Fruit fly (Drosophila melanogaster) whole organism, prepupa: ENCODE measurements around the gene Pdfr.

Experiments
- CG15336 ChIP-seq: fragments of 200-800 bp; sonication (Bioruptor generic); IDR thresholded peaks from 2 replicates; pipeline ENCODE4 v1.3.6; 2022; ENCODE audit warnings: missing biosample characterization, missing genetic modification characterization
- CG3919 ChIP-seq: fragments of 200-800 bp; sonication (Bioruptor generic); optimal IDR thresholded peaks from 3 replicates; lab custom pipeline; 2016; ENCODE audit warnings: missing biosample characterization, missing genetic modification characterization
- CG4318 ChIP-seq: fragments of 200-800 bp; sonication (Bioruptor generic); optimal IDR thresholded peaks from 3 replicates; lab custom pipeline; 2017; ENCODE audit warnings: missing biosample characterization, mild to moderate bottlenecking, missing genetic modification characterization
- CG8319 ChIP-seq: fragments of 200-800 bp; sonication (Bioruptor generic); optimal IDR thresholded peaks from 3 replicates; lab custom pipeline; 2016; ENCODE audit warnings: missing biosample characterization, missing genetic modification characterization
- Eip78C ChIP-seq: fragments of 200-800 bp; sonication (Bioruptor generic); peaks from one replicate; lab custom pipeline; 2016; ENCODE audit warnings: missing biosample characterization, missing genetic modification characterization
- Gug ChIP-seq: fragments of 200-800 bp; sonication (Bioruptor generic); IDR thresholded peaks from 2 replicates; pipeline ENCODE4 v1.3.6; 2022; ENCODE audit warnings: missing biosample characterization, missing genetic modification characterization
- Hr38 ChIP-seq: sonication (Bioruptor generic); optimal IDR thresholded peaks from 2 replicates; lab custom pipeline; 2016; ENCODE audit warnings: missing biosample characterization, missing genetic modification characterization
- Hr4 ChIP-seq: fragments of 200-800 bp; sonication (Bioruptor generic); optimal IDR thresholded peaks from 3 replicates; lab custom pipeline; 2016; ENCODE audit warnings: missing biosample characterization, missing genetic modification characterization
- Smox ChIP-seq: fragments of 200-800 bp; sonication (Bioruptor generic); optimal IDR thresholded peaks from 3 replicates; lab custom pipeline; 2016; ENCODE audit warnings: missing biosample characterization, missing genetic modification characterization
- Sox15 ChIP-seq: fragments of 200-800 bp; sonication (Bioruptor generic); optimal IDR thresholded peaks from 3 replicates; lab custom pipeline; 2016; ENCODE audit warnings: missing biosample characterization, missing genetic modification characterization
- fkh ChIP-seq: fragments of 200-800 bp; sonication (Bioruptor generic); optimal IDR thresholded peaks from 3 replicates; lab custom pipeline; 2017; ENCODE audit warnings: missing biosample characterization, mild to moderate bottlenecking, missing genetic modification characterization, moderate library complexity

- no peak for TF ChIP-seq Eip78C (GFP tag; lab: Kevin White, UChicago)
- no peak for TF ChIP-seq CG15336
- TF ChIP-seq Hr38 (GFP tag; lab: Kevin White, UChicago), result no peak
- TF ChIP-seq Smox (GFP tag; lab: Kevin White, UChicago), result no peak
- TF ChIP-seq fkh (GFP tag; lab: Kevin White, UChicago), result no peak
- TF ChIP-seq CG3919 (GFP tag; lab: Kevin White, UChicago), result no peak
- no peak for TF ChIP-seq Sox15
- TF ChIP-seq Hr4 (GFP tag; lab: Kevin White, UChicago), result no peak
- TF ChIP-seq CG8319 (GFP tag; lab: Kevin White, UChicago), result no peak
- no peak for TF ChIP-seq Gug (GFP tag; lab: Robert Waterston, UW)
- no peak for TF ChIP-seq CG4318 (GFP tag; lab: Kevin White, UChicago)
Measured at dm6 chrX:2551906-2552305, at the start of gene Pdfr.
